Fruit fly (Drosophila melanogaster): Measurements from ENCODE around the gene wrm2.

wrm2 gene

DNA sequence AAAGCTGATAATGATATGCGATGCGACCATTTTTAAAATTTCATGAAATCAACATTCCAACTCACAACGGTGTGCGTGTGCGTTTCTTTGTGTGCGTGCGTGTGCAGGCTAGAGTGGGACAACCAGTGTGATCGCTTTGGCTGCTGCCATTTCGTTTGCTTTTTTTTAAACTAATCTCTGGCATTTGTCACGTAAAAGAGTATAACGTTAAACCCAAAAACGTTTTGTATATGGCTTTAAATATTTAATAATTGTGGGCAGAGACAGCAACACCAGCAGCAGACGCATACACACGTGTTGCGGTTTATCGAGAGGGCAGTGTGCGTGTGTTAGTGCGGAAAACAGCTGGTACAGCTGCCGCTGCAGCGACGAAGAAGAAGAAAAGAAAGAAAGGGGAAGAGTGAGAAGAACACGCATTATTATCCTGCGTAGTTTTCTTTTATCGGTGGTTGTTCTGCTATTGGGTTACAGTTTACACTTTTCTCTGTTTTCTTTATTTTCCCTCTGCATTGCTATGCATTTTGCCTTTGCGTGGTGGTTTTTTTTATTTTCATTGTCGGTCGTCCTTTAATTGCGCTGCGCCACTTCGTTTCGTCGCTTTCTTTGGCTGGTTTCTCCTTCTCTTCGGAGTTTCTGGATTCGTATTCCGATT is 35.3 kb upstream of the wrm2 start:
- peak; percentile 9 for TF ChIP-seq cic (GFP tag; optimal IDR thresholded peaks at IDR 0.05)
- TF ChIP-seq tj (GFP tag; optimal IDR thresholded peaks at IDR 0.05): peak; percentile 35
- peak; percentile 52 for TF ChIP-seq CG11617 (GFP tag; optimal IDR thresholded peaks at IDR 0.05)
- no peak for TF ChIP-seq cnc (optimal IDR thresholded peaks at IDR 0.05)
- TF ChIP-seq CG7101 (tag; optimal IDR thresholded peaks at IDR 0.05): peak; percentile 14
- no peak for TF ChIP-seq Hr96 (GFP tag; optimal IDR thresholded peaks at IDR 0.05)
- no peak for TF ChIP-seq CG5204 (GFP tag; optimal IDR thresholded peaks at IDR 0.05)
- TF ChIP-seq Mnt (GFP tag; optimal IDR thresholded peaks at IDR 0.05): peak; percentile 91
- TF ChIP-seq pad (GFP tag; optimal IDR thresholded peaks at IDR 0.05): peak; percentile 68

- no peak for TF ChIP-seq kay (GFP tag; ENCODE audit: borderline replicate concordance)
- no peak for TF ChIP-seq toe (GFP tag; optimal IDR thresholded peaks at IDR 0.05)
- no peak for TF ChIP-seq tj (GFP tag; optimal IDR thresholded peaks at IDR 0.05)
- no peak for TF ChIP-seq Hr96 (GFP tag; optimal IDR thresholded peaks at IDR 0.05)
- TF ChIP-seq cnc (optimal IDR thresholded peaks at IDR 0.05): no peak
- no peak for TF ChIP-seq Crg-1 (GFP tag; optimal IDR thresholded peaks at IDR 0.05)
- no peak for TF ChIP-seq CG33017 (tag; optimal IDR thresholded peaks at IDR 0.05)
- TF ChIP-seq CG11617 (GFP tag; optimal IDR thresholded peaks at IDR 0.05): no peak
- TF ChIP-seq pad (GFP tag; optimal IDR thresholded peaks at IDR 0.05): no peak
- TF ChIP-seq bab1 (GFP tag; optimal IDR thresholded peaks at IDR 0.05): no peak
- TF ChIP-seq Clk (GFP tag; optimal IDR thresholded peaks at IDR 0.05): no peak
- no peak for TF ChIP-seq CG1620 (GFP tag; optimal IDR thresholded peaks at IDR 0.05)
- TF ChIP-seq ovo (GFP tag; optimal IDR thresholded peaks at IDR 0.05): no peak
- TF ChIP-seq CG14711 (tag; optimal IDR thresholded peaks at IDR 0.05): no peak
- TF ChIP-seq CG7045 (GFP tag; optimal IDR thresholded peaks at IDR 0.05): no peak
- no peak for TF ChIP-seq CG7101 (tag; optimal IDR thresholded peaks at IDR 0.05)
Observed at dm6 chr3L:7369543-7369942, 34.5 kb upstream of the wrm2 start, which contains the start of gene akirin. akirin (plus strand) TSS chr3L:7369843.

dm6 chr3L:7368934-7369333 is 33.9 kb upstream of the wrm2 start, which contains the start of gene Sh3beta:
Sh3beta (minus strand) TSS chr3L:7369260.
- TF ChIP-seq CG12768 (GFP tag; optimal IDR thresholded peaks at IDR 0.05) (no peak), kay (GFP tag; ENCODE audit: borderline replicate concordance) (peak; percentile 41)

DNA sequence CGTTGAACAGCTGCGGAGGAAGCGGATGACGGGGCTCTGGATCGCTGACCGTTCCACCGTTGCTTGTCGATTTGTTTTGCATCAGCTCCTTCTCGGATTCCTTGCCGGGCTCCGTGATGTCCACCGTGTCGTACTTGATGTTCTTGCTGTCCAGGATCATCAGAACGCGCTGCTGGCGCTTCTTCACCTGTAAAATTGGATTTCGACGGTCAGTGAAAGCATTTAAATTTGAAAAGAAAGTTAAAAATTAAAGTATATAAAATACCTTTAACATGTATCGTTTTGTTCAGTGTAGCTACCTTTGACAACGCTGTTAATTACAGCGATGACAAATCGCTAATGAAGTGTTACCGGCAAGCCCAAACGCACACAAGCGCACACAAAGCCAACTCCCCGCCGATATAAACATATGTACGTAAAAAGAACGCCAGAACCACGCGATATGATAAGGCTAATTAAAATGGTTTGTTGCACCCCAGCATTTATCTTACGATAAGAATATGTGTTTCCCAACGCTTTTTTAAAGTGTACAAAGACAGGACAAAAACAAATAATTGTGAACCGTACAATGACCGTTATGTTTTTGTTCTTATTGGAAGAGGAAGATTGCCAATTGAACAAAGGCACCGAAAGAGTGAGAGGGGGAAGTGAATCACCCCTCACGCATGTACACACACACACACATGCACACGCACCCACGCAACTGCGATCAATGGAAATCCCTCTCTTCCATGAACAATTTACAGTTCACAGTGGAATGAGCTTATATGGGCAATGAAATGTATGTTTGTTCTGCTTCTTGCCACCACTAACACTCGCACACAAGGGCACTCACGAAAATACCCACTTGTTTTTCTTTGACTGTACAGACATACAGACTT is 33.0 kb upstream of the wrm2 start:
- no peak for TF ChIP-seq CG5204 (GFP tag; optimal IDR thresholded peaks at IDR 0.05)
- no peak for TF ChIP-seq CG12768 (GFP tag; optimal IDR thresholded peaks at IDR 0.05)
- peak; percentile 92 for TF ChIP-seq kay (GFP tag; ENCODE audit: borderline replicate concordance)
- TF ChIP-seq Hr96 (GFP tag; optimal IDR thresholded peaks at IDR 0.05): no peak
- peak; percentile 91 for TF ChIP-seq ovo (GFP tag; optimal IDR thresholded peaks at IDR 0.05)
- peak; percentile 99 for TF ChIP-seq pad (GFP tag; optimal IDR thresholded peaks at IDR 0.05)
- TF ChIP-seq CG11617 (GFP tag; optimal IDR thresholded peaks at IDR 0.05): peak; percentile 5
- peak; percentile 7 for TF ChIP-seq Crg-1 (GFP tag; optimal IDR thresholded peaks at IDR 0.05)
- peak; percentile 50 for TF ChIP-seq cic (GFP tag; optimal IDR thresholded peaks at IDR 0.05)
- TF ChIP-seq Mnt (GFP tag; optimal IDR thresholded peaks at IDR 0.05): peak; percentile 44
- no peak for TF ChIP-seq CG7101 (tag; optimal IDR thresholded peaks at IDR 0.05)

DNA sequence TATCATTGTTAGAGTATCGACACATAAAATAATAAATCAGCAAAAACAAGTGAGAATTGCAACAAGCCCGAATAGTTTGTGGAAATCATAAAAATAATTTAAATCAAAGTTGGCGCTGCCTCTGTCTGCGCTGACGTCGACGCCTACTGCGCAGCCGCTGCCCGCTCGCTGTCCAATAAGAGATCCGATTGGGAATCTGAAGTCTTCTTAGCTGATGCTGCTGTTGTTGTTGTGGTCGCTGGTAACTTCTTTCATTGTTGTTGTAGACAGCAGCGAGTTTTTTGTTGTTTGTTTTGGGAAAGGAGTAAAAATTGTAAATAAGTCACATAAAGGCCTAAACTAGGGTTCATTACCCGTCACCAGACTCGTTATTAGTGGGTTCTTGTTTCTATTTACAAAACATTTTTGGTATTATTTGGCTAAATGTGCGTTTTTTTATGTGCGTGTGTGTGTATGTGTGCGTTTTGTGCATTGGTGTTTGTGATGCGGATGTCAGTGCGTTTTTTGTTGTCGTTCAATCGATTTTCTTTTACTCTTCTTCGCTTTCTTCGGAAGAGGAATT is 29.8 kb upstream of the wrm2 start:
- TF ChIP-seq tj (GFP tag; optimal IDR thresholded peaks at IDR 0.05) (no peak), toe (GFP tag; optimal IDR thresholded peaks at IDR 0.05) (no peak), Clk (GFP tag; optimal IDR thresholded peaks at IDR 0.05) (no peak), CG7101 (tag; optimal IDR thresholded peaks at IDR 0.05) (no peak), CG7045 (GFP tag; optimal IDR thresholded peaks at IDR 0.05) (no peak), Hr96 (GFP tag; optimal IDR thresholded peaks at IDR 0.05) (no peak)

DNA sequence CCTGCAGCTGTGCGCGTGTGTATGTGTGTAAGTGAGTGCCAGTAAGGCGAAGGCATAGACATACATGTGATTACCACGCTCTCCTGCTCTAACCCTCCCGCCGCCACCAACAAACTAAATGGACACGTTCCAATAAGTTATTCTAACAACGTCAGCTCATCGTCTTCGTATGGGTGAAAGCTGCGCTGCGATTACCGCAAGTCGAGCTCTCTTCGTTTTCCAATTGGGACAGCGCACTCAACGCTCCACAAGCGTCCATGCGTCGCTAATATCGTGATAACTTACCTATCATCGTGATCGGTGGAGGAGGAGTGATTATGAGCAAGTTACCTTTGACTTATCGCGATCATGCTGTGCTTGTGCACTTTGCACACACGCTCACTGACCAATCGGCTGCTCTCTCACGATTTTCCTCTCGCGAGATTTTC is 26.1 kb upstream of the wrm2 start:
- TF ChIP-seq Mnt (GFP tag; optimal IDR thresholded peaks at IDR 0.05) (peak; percentile 93), CG7101 (tag; optimal IDR thresholded peaks at IDR 0.05) (peak; percentile 27), CG33017 (tag; optimal IDR thresholded peaks at IDR 0.05) (peak; percentile 70), kay (GFP tag; ENCODE audit: borderline replicate concordance) (no peak), CG5204 (GFP tag; optimal IDR thresholded peaks at IDR 0.05) (no peak), CG12768 (GFP tag; optimal IDR thresholded peaks at IDR 0.05) (peak; percentile 71), Hr96 (GFP tag; optimal IDR thresholded peaks at IDR 0.05) (no peak), CG14711 (tag; optimal IDR thresholded peaks at IDR 0.05) (no peak), toe (GFP tag; optimal IDR thresholded peaks at IDR 0.05) (no peak), Crg-1 (GFP tag; optimal IDR thresholded peaks at IDR 0.05) (no peak), ovo (GFP tag; optimal IDR thresholded peaks at IDR 0.05) (peak; percentile 26), pad (GFP tag; optimal IDR thresholded peaks at IDR 0.05) (peak; percentile 57), cnc (optimal IDR thresholded peaks at IDR 0.05) (no peak), CG11617 (GFP tag; optimal IDR thresholded peaks at IDR 0.05) (no peak), CG7045 (GFP tag; optimal IDR thresholded peaks at IDR 0.05) (peak; percentile 32), tj (GFP tag; optimal IDR thresholded peaks at IDR 0.05) (peak; percentile 88), bab1 (GFP tag; optimal IDR thresholded peaks at IDR 0.05) (peak; percentile 52), Clk (GFP tag; optimal IDR thresholded peaks at IDR 0.05) (no peak), CG1620 (GFP tag; optimal IDR thresholded peaks at IDR 0.05) (no peak), cic (GFP tag; optimal IDR thresholded peaks at IDR 0.05) (peak; percentile 86)

Data from whole organism, adult.